Worm (Caenorhabditis elegans): ENCODE data around the gene F18E3.10.
A peak's percentile ranks its signal among the peaks of the same experiment; 100 is the strongest.

F18E3.10 gene

ce11 chrV:7432441-7433146 lies 8.4 kb upstream of the F18E3.10 start:
- TF ChIP-seq him-1 (tag; optimal IDR thresholded peaks at IDR 0.05) (no peak), egl-18 (GFP tag; IDR thresholded peaks at IDR 0.05) (no peak), attf-6 (GFP tag; IDR thresholded peaks at IDR 0.05) (no peak), F49E8.2 (tag; optimal IDR thresholded peaks at IDR 0.05; ENCODE audit: insufficient read depth) (no peak), chd-7 (tag; optimal IDR thresholded peaks at IDR 0.05) (peak; percentile 82), F57C9.4 (tag; optimal IDR thresholded peaks at IDR 0.05) (peak; percentile 50), lin-54 (GFP tag; optimal IDR thresholded peaks at IDR 0.05) (no peak), ceh-91 (GFP tag; IDR thresholded peaks at IDR 0.05) (no peak), Y95B8A.8 (GFP tag; IDR thresholded peaks at IDR 0.05) (peak; percentile 63; the same call in 1 of the 2 replicates), sdz-38 (tag; optimal IDR thresholded peaks at IDR 0.05) (no peak), die-1 (tag; optimal IDR thresholded peaks at IDR 0.05) (no peak), attf-3 (GFP tag; conservative IDR thresholded peaks at IDR 0.05) (no peak), cebp-1 (GFP tag; IDR thresholded peaks at IDR 0.05) (no peak; the same call in 1 of the 2 replicates), cebp-1 (tag; optimal IDR thresholded peaks at IDR 0.05) (peak; percentile 70), dox-1 (GFP tag; IDR thresholded peaks at IDR 0.05) (peak; percentile 65), gei-17 (GFP tag; optimal IDR thresholded peaks at IDR 0.05) (no peak), sea-2 (GFP tag; IDR thresholded peaks at IDR 0.05) (no peak), snpc-3.4 (tag; optimal IDR thresholded peaks at IDR 0.05) (no peak), athp-1 (tag; optimal IDR thresholded peaks at IDR 0.05) (peak; percentile 46), K11D2.4 (GFP tag; IDR thresholded peaks at IDR 0.05) (no peak; the same call in 1 of the 2 replicates), akir-1 (GFP tag; optimal IDR thresholded peaks at IDR 0.05) (no peak), nhr-179 (tag; optimal IDR thresholded peaks at IDR 0.05) (no peak), ztf-25 (GFP tag; IDR thresholded peaks at IDR 0.05) (no peak), F37B4.10 (GFP tag; IDR thresholded peaks at IDR 0.05) (no peak), atf-7 (tag; optimal IDR thresholded peaks at IDR 0.05) (peak; percentile 39), nhr-90 (tag; optimal IDR thresholded peaks at IDR 0.05) (peak; percentile 66), lir-1 (GFP tag; conservative IDR thresholded peaks at IDR 0.05) (no peak), lin-35 (GFP tag; optimal IDR thresholded peaks at IDR 0.05) (peak in 1 of 3 experiments; percentile 29), Y53G8AR.9 (GFP tag; conservative IDR thresholded peaks at IDR 0.05) (peak; percentile 91; the same call in 1 of the 2 replicates), ceh-27 (GFP tag; optimal IDR thresholded peaks at IDR 0.05) (peak; percentile 9), B0035.1 (tag; optimal IDR thresholded peaks at IDR 0.05) (peak; percentile 21), nhr-27 (tag; optimal IDR thresholded peaks at IDR 0.05) (peak; percentile 33), ztf-6 (GFP tag; IDR thresholded peaks at IDR 0.05) (no peak), ceh-100 (GFP tag; IDR thresholded peaks at IDR 0.05) (no peak), egrh-3 (GFP tag; IDR thresholded peaks at IDR 0.05) (no peak), ama-1 (optimal IDR thresholded peaks at IDR 0.05) (peak; percentile 88), ama-1 (GFP tag; optimal IDR thresholded peaks at IDR 0.05) (no peak), rpc-1 (optimal IDR thresholded peaks at IDR 0.05) (no peak), rpc-1 (tag; optimal IDR thresholded peaks at IDR 0.05) (no peak), attf-5 (GFP tag; optimal IDR thresholded peaks at IDR 0.05) (peak; percentile 50), ekl-4 (GFP tag; IDR thresholded peaks at IDR 0.05) (0 out of 2 replicates have a peak, but pooled peaks have one; percentile 8), dpff-1 (tag; optimal IDR thresholded peaks at IDR 0.05) (no peak), dpl-1 (GFP tag; optimal IDR thresholded peaks at IDR 0.05) (no peak), hlh-12 (tag; optimal IDR thresholded peaks at IDR 0.05) (no peak), xnd-1 (tag; optimal IDR thresholded peaks at IDR 0.05) (no peak), ceh-79 (tag; optimal IDR thresholded peaks at IDR 0.05) (peak; percentile 21), nfya-1 (tag; optimal IDR thresholded peaks at IDR 0.05; ENCODE audit: borderline replicate concordance, insufficient read depth) (no peak), F23B12.7 (tag; optimal IDR thresholded peaks at IDR 0.05; ENCODE audit: insufficient read depth) (no peak), pbrm-1 (GFP tag; IDR thresholded peaks at IDR 0.05) (peak; percentile 64; the same call in 1 of the 2 replicates)
